Worm (Caenorhabditis elegans) whole organism, mixed stage, embryonic: ENCODE measurements around the gene lys-6.
A peak's percentile ranks its signal among the peaks of the same experiment; 100 is the strongest.

Source experiments
- bed-3 ChIP-seq: fragments of 200-800 bp; sonication (Bioruptor generic); optimal IDR thresholded peaks from 3 replicates; lab custom pipeline; 2018; ENCODE audit warnings: mild to moderate bottlenecking, missing genetic modification characterization, moderate library complexity, missing compliant biosample characterization
- mep-1 ChIP-seq: fragments of 150-350 bp; optimal IDR thresholded peaks from 2 replicates; lab custom pipeline; 2017; ENCODE audit warnings: missing biosample characterization, missing genetic modification reagents, missing genetic modification characterization, inconsistent platforms
- pha-4 ChIP-seq: fragments of 150-350 bp; optimal IDR thresholded peaks from 2 replicates; lab custom pipeline; 2018; ENCODE audit warnings: missing biosample characterization, missing genetic modification reagents, missing genetic modification characterization

DNA sequence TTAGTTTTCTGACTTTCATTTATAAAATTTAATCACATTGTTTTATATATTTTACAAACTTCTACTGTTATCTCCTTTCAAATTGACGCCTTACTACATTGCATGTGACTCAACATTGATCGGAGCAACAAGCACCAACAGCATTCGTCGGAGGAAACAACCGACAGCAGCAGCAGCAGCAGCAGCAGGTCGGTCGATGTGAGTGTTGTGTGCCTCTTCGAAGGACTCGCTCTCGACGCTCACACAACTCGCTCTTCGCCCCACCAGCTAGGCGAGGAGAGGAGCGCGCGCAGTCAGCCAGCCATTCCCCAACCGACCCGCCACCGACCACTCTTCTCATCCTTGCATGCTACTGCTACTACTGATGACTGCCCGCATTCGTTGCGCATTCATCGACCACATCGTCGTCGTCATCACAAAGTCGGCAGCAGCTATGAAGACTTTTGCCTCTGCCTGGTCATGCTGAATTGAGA lies 43.8 kb downstream of the lys-6 start, which contains the start of gene F12F6.1:
- TF ChIP-seq pha-4 (tag; lab: Kevin White, UChicago) (no peak), bed-3 (GFP tag; lab: Kevin White, UChicago) (no peak), mep-1 (peak; percentile 19)
